Fruit fly (Drosophila melanogaster) whole organism, embryonic: Measurements from ENCODE around the gene CG32023.

Source experiments
- CG12744 ChIP-seq: fragments of 200-800 bp; sonication (Bioruptor generic); optimal IDR thresholded peaks from 2 replicates; lab custom pipeline; 2016; ENCODE audit warnings: missing biosample characterization, missing genetic modification characterization
- CG1603 ChIP-seq: fragments of 200-800 bp; sonication (Bioruptor generic); optimal IDR thresholded peaks from 2 replicates; lab custom pipeline; 2019; ENCODE audit warnings: missing biosample characterization, mild to moderate bottlenecking, missing genetic modification characterization, moderate library complexity
- CG16863 ChIP-seq: fragments of 200-800 bp; sonication (Bioruptor generic); optimal IDR thresholded peaks from 3 replicates; lab custom pipeline; 2016; ENCODE audit warnings: missing biosample characterization, missing genetic modification characterization
- CG17328 ChIP-seq: fragments of 200-800 bp; sonication (Bioruptor generic); IDR thresholded peaks from 2 replicates; pipeline ENCODE4 v1.3.6; 2022; ENCODE audit warnings: missing biosample characterization, missing genetic modification characterization
- CG31388 ChIP-seq: fragments of 200-800 bp; sonication (Bioruptor generic); optimal IDR thresholded peaks from 2 replicates; lab custom pipeline; 2016; ENCODE audit warnings: missing biosample characterization, missing genetic modification characterization
- CG31441 ChIP-seq: fragments of 200-800 bp; sonication (Bioruptor generic); IDR thresholded peaks from 2 replicates; pipeline ENCODE4 v1.3.6; 2022; ENCODE audit warnings: missing biosample characterization, missing genetic modification characterization
- CG33557 ChIP-seq: fragments of 200-800 bp; sonication (Bioruptor generic); optimal IDR thresholded peaks from 2 replicates; lab custom pipeline; 2019; ENCODE audit warnings: missing biosample characterization, mild to moderate bottlenecking, missing genetic modification characterization, moderate library complexity
- CG4820 ChIP-seq: fragments of 200-800 bp; sonication (Bioruptor generic); optimal IDR thresholded peaks from 3 replicates; lab custom pipeline; 2016; ENCODE audit warnings: missing biosample characterization, missing genetic modification characterization
- CG5953 ChIP-seq: fragments of 200-800 bp; sonication (Bioruptor generic); IDR thresholded peaks from 2 replicates; pipeline ENCODE4 v1.3.6; 2022; ENCODE audit warnings: missing biosample characterization, missing genetic modification characterization
- CG6765 ChIP-seq: fragments of 200-800 bp; sonication (Bioruptor generic); optimal IDR thresholded peaks from 3 replicates; lab custom pipeline; 2017; ENCODE audit warnings: missing biosample characterization, mild to moderate bottlenecking, missing genetic modification characterization
- CG7786 ChIP-seq: fragments of 200-800 bp; sonication (Bioruptor generic); optimal IDR thresholded peaks from 2 replicates; lab custom pipeline; 2016; ENCODE audit warnings: missing biosample characterization, missing genetic modification characterization
- CG7963 ChIP-seq: fragments of 200-800 bp; sonication (Bioruptor generic); IDR thresholded peaks from 3 replicates; pipeline ENCODE4 v1.3.6; 2022; ENCODE audit warnings: missing biosample characterization, missing genetic modification characterization; ENCODE audit not compliant: partially characterized antibody
- Doc2 ChIP-seq: fragments of 200-800 bp; sonication (Bioruptor generic); IDR thresholded peaks from 2 replicates; pipeline ENCODE4 v1.3.6; 2022; ENCODE audit warnings: missing biosample characterization, missing genetic modification characterization
- Eip74EF ChIP-seq, 2 experiments: fragments of 200-800 bp in 1 of 2; fragments of >200 bp in 1 of 2; sonication (Bioruptor generic) in 1 of 2; optimal IDR thresholded peaks; 2 replicates each; lab custom pipeline; 2017 to 2019; ENCODE audit warnings: missing biosample characterization in 2 of 2, missing genetic modification characterization in 2 of 2, mild to moderate bottlenecking in 1 of 2, moderate library complexity in 1 of 2
- Fer1 ChIP-seq: fragments of 200-800 bp; sonication (Bioruptor generic); optimal IDR thresholded peaks from 2 replicates; lab custom pipeline; 2017; ENCODE audit warnings: missing biosample characterization, mild to moderate bottlenecking, missing genetic modification characterization
- Hand ChIP-seq: fragments of 200-800 bp; sonication (Bioruptor generic); optimal IDR thresholded peaks from 2 replicates; lab custom pipeline; 2017; ENCODE audit warnings: mild to moderate bottlenecking, missing biosample characterization, missing genetic modification reagents, missing genetic modification characterization
- Hey ChIP-seq: fragments of 200-800 bp; sonication (Bioruptor generic); optimal IDR thresholded peaks from 3 replicates; lab custom pipeline; 2018; ENCODE audit warnings: missing biosample characterization, mild to moderate bottlenecking, missing genetic modification characterization
- Hr39 ChIP-seq: fragments of >200 bp; optimal IDR thresholded peaks from 2 replicates; lab custom pipeline; 2017
- Hr78 ChIP-seq, 2 experiments: fragments of 200-800 bp in 1 of 2; fragments of >200 bp in 1 of 2; sonication (Bioruptor generic) in 1 of 2; optimal IDR thresholded peaks; 2 replicates each; lab custom pipeline; 2017 to 2019; ENCODE audit warnings: missing biosample characterization in 2 of 2, missing genetic modification characterization in 2 of 2, mild to moderate bottlenecking in 1 of 2, moderate library complexity in 1 of 2
- Jarid2 ChIP-seq: fragments of 200-800 bp; sonication (Bioruptor generic); optimal IDR thresholded peaks from 3 replicates; lab custom pipeline; 2017; ENCODE audit warnings: mild to moderate bottlenecking, missing biosample characterization, missing genetic modification reagents, missing genetic modification characterization
- Pdp1 ChIP-seq, 2 experiments: fragments of 200-800 bp; sonication (Bioruptor generic); optimal IDR thresholded peaks; 3 replicates each; lab custom pipeline; 2016; ENCODE audit warnings: missing biosample characterization in 2 of 2, missing genetic modification characterization in 2 of 2, mild to moderate bottlenecking in 1 of 2, moderate library complexity in 1 of 2
- Usf ChIP-seq: fragments of 200-800 bp; sonication (Bioruptor generic); optimal IDR thresholded peaks from 2 replicates; lab custom pipeline; 2017; ENCODE audit warnings: missing genotype, missing biosample characterization, missing genetic modification characterization
- Vsx1 ChIP-seq: fragments of 200-800 bp; sonication (Bioruptor generic); optimal IDR thresholded peaks from 2 replicates; lab custom pipeline; 2017; ENCODE audit warnings: missing biosample characterization, mild to moderate bottlenecking, missing genetic modification characterization, missing genetic modification reagents
- ab ChIP-seq: fragments of 200-800 bp; sonication (Bioruptor generic); optimal IDR thresholded peaks from 2 replicates; lab custom pipeline; 2016; ENCODE audit warnings: missing biosample characterization, missing genetic modification characterization
- amos ChIP-seq: fragments of 200-800 bp; sonication (Bioruptor generic); IDR thresholded peaks from 2 replicates; pipeline ENCODE4 v1.3.6; 2022; ENCODE audit warnings: missing biosample characterization, missing genetic modification characterization; ENCODE audit not compliant: partially characterized antibody
- ara ChIP-seq: fragments of 200-800 bp; sonication (Bioruptor generic); IDR thresholded peaks from 2 replicates; pipeline ENCODE4 v1.3.6; 2022; ENCODE audit warnings: missing biosample characterization, missing genetic modification characterization
- az2 ChIP-seq: fragments of 200-800 bp; sonication (Bioruptor generic); optimal IDR thresholded peaks from 3 replicates; lab custom pipeline; 2016; ENCODE audit warnings: missing biosample characterization, missing genetic modification characterization
- bab2 ChIP-seq: fragments of 200-800 bp; sonication (Bioruptor generic); optimal IDR thresholded peaks from 2 replicates; lab custom pipeline; 2016; ENCODE audit warnings: missing biosample characterization, missing genetic modification characterization
- bigmax ChIP-seq: fragments of 200-800 bp; sonication (Bioruptor generic); optimal IDR thresholded peaks from 2 replicates; lab custom pipeline; 2018; ENCODE audit warnings: missing biosample characterization, mild to moderate bottlenecking, missing genetic modification characterization
- br ChIP-seq: fragments of >200 bp; optimal IDR thresholded peaks from 2 replicates; lab custom pipeline; 2017
- bsh ChIP-seq, 2 experiments: fragments of 200-800 bp; sonication (Bioruptor generic); optimal IDR thresholded peaks; 2 replicates each; lab custom pipeline; 2017 to 2018; ENCODE audit warnings: mild to moderate bottlenecking in 2 of 2, missing biosample characterization in 2 of 2, missing genetic modification characterization in 2 of 2, moderate library complexity in 1 of 2
- ci ChIP-seq: fragments of 200-800 bp; sonication (Bioruptor generic); IDR thresholded peaks from 3 replicates; pipeline ENCODE4 v1.3.6; 2022; ENCODE audit warnings: missing biosample characterization, missing genetic modification characterization
- da ChIP-seq: fragments of 200-800 bp; sonication (Bioruptor generic); optimal IDR thresholded peaks from 2 replicates; lab custom pipeline; 2016; ENCODE audit warnings: missing biosample characterization, missing genetic modification characterization
- fru ChIP-seq: fragments of >200 bp; optimal IDR thresholded peaks from 2 replicates; lab custom pipeline; 2017
- grn ChIP-seq: fragments of 200-800 bp; sonication (Bioruptor generic); optimal IDR thresholded peaks from 3 replicates; lab custom pipeline; 2017; ENCODE audit warnings: missing biosample characterization, missing genetic modification characterization
- ham ChIP-seq: fragments of 200-800 bp; sonication (Bioruptor generic); IDR thresholded peaks from 2 replicates; pipeline ENCODE4 v1.3.6; 2022; ENCODE audit warnings: missing biosample characterization, missing genetic modification characterization
- hb ChIP-seq: fragments of 200-800 bp; sonication (Bioruptor generic); IDR thresholded peaks from 3 replicates; pipeline ENCODE4 v1.3.6; 2022; ENCODE audit warnings: missing biosample characterization, missing genetic modification characterization; ENCODE audit not compliant: partially characterized antibody
- inv ChIP-seq: fragments of 200-800 bp; sonication (Bioruptor generic); IDR thresholded peaks from 2 replicates; pipeline ENCODE4 v1.3.6; 2022; ENCODE audit warnings: missing biosample characterization, missing genetic modification characterization; ENCODE audit not compliant: partially characterized antibody
- knrl ChIP-seq: fragments of 200-800 bp; sonication (Bioruptor generic); IDR thresholded peaks from 3 replicates; pipeline ENCODE4 v1.3.6; 2022; ENCODE audit warnings: missing biosample characterization, missing genetic modification characterization; ENCODE audit not compliant: partially characterized antibody
- nom ChIP-seq: fragments of 200-800 bp; sonication (Bioruptor generic); optimal IDR thresholded peaks from 2 replicates; lab custom pipeline; 2017; ENCODE audit warnings: missing biosample characterization, missing genetic modification characterization, mild to moderate bottlenecking, moderate library complexity, missing genetic modification reagents
- pb ChIP-seq: fragments of 200-800 bp; sonication (Bioruptor generic); optimal IDR thresholded peaks from 3 replicates; lab custom pipeline; 2016; ENCODE audit warnings: missing biosample characterization, missing genetic modification characterization
- pita ChIP-seq: fragments of 200-800 bp; sonication (Bioruptor generic); optimal IDR thresholded peaks from 2 replicates; lab custom pipeline; 2017; ENCODE audit warnings: missing biosample characterization, mild to moderate bottlenecking, missing genetic modification characterization
- prd ChIP-seq, 3 experiments: fragments of >200 bp in 2 of 3; fragments of 200-800 bp in 1 of 3; sonication (Bioruptor generic) in 1 of 3; optimal IDR thresholded peaks in 2 of 3; IDR thresholded peaks in 1 of 3; 2 replicates in 2 of 3; 3 replicates in 1 of 3; pipeline versions ENCODE4 v1.3.6 to Lab custom; 2017 to 2022; ENCODE audit warnings: missing biosample characterization in 1 of 3, missing genetic modification characterization in 1 of 3
- pzg ChIP-seq: fragments of 200-800 bp; sonication (Bioruptor generic); optimal IDR thresholded peaks from 3 replicates; lab custom pipeline; 2018; ENCODE audit warnings: missing biosample characterization, mild to moderate bottlenecking, missing genetic modification characterization, moderate library complexity
- scrt ChIP-seq: fragments of 200-800 bp; sonication (Bioruptor generic); optimal IDR thresholded peaks from 2 replicates; lab custom pipeline; 2018; ENCODE audit warnings: missing biosample characterization, mild to moderate bottlenecking, missing genetic modification characterization, moderate library complexity
- sob ChIP-seq: fragments of 200-800 bp; sonication (Bioruptor generic); IDR thresholded peaks from 2 replicates; pipeline ENCODE4 v1.3.6; 2022; ENCODE audit warnings: missing biosample characterization, missing genetic modification characterization
- stc ChIP-seq: fragments of 200-800 bp; sonication (Bioruptor generic); IDR thresholded peaks from 2 replicates; pipeline ENCODE4 v1.3.6; 2022; ENCODE audit warnings: missing biosample characterization, missing genetic modification characterization
- tup ChIP-seq: fragments of 200-800 bp; sonication (Bioruptor generic); optimal IDR thresholded peaks from 2 replicates; lab custom pipeline; 2016; ENCODE audit warnings: missing biosample characterization, mild to moderate bottlenecking, missing genetic modification characterization, moderate library complexity

The CG32023 gene

DNA sequence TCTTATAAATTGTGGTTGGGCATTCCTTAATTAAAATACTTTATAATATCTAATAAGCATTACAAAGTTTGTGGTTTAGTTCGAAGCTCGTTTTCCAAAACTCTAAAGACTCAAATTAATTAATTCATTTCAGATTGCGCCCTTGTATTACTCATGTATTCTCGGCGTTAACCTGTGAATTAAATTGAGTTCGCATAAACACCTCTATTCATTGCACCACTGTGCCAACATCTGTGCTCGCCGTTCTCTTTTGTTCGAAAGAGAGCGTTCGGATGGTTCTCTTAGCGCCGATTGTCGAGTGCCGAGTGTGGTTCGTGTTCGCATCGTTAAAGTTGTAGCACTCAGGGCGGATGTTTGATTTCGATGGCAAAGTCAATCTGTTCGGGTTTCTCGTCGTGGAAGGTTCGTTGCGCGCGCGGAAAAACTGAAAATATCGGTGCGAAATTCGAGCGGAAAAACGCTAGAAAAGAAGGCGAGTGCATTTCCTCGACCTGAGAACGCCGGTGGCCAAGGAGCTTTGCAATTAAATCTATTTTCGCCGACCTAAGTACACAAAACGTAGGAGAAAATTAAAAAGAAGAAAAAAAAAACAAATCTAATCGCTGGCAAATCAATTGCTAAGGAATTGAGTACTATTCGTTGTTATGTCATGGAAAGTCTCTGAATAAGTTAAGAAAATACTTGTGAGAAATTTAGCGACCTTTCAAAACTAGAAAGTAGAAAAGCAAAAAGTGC lies 23.3 kb upstream of the CG32023 start, which contains the start of gene dally (continued):
- no peak for TF ChIP-seq bab2 (GFP tag; lab: Kevin White, UChicago)
- TF ChIP-seq Vsx1 (GFP tag; lab: Kevin White, UChicago): peak; percentile 5
- TF ChIP-seq nom: peak; percentile 78
- TF ChIP-seq tup (GFP tag; lab: Kevin White, UChicago): no peak
- TF ChIP-seq CG31441 (GFP tag; lab: Robert Waterston, UW): peak; percentile 20; the same call in 1 of the 2 replicates
- TF ChIP-seq CG31388 (GFP tag; lab: Kevin White, UChicago): no peak
- TF ChIP-seq Jarid2 (GFP tag; lab: Kevin White, UChicago): peak; percentile 99
- no peak for TF ChIP-seq Hey (tag; lab: Kevin White, UChicago)
- peak in 1 of 2 experiments; percentile 15 for TF ChIP-seq Eip74EF (GFP tag; optimal IDR thresholded peaks at IDR 0.05; lab: Kevin White, UChicago)
- TF ChIP-seq prd (optimal IDR thresholded peaks at IDR 0.05; lab: Kevin White, UChicago): no peak
- no peak for TF ChIP-seq prd (GFP tag; IDR thresholded peaks at IDR 0.05; lab: Robert Waterston, UW)
- TF ChIP-seq Doc2 (GFP tag; lab: Robert Waterston, UW): no peak
- TF ChIP-seq ara (GFP tag; lab: Robert Waterston, UW): no peak
- peak; percentile 21 for TF ChIP-seq pb (GFP tag; lab: Kevin White, UChicago)
- peak; percentile 34; the same call in 1 of the 2 replicates for TF ChIP-seq stc (GFP tag; lab: Robert Waterston, UW)
- TF ChIP-seq Hr78 (GFP tag; optimal IDR thresholded peaks at IDR 0.05; lab: Kevin White, UChicago): peak in 1 of 2 experiments; percentile 7
- peak; percentile 37 for TF ChIP-seq scrt (GFP tag; lab: Kevin White, UChicago)
- TF ChIP-seq ham: no peak
- no peak for TF ChIP-seq CG33557
- peak; percentile 36 for TF ChIP-seq CG12744
- TF ChIP-seq amos (GFP tag; lab: Robert Waterston, UW): peak; percentile 55; the same call in 1 of the 2 replicates
- no peak for TF ChIP-seq CG7786 (GFP tag; lab: Kevin White, UChicago)
- TF ChIP-seq pzg (GFP tag; lab: Kevin White, UChicago): no peak
- TF ChIP-seq fru: no peak
- peak; percentile 15 for TF ChIP-seq Fer1 (GFP tag; lab: Kevin White, UChicago)
- TF ChIP-seq Hand: peak; percentile 14
- no peak; the same call in 1 of the 2 replicates for TF ChIP-seq inv (GFP tag; lab: Robert Waterston, UW)
- no peak for TF ChIP-seq pita (GFP tag; lab: Kevin White, UChicago)
- TF ChIP-seq sob: peak; percentile 40; the same call in 1 of the 2 replicates
- TF ChIP-seq CG1603 (tag; lab: Kevin White, UChicago): peak; percentile 16
- TF ChIP-seq da (GFP tag; lab: Kevin White, UChicago): no peak
- peak; percentile 75; the same call in 2 of the 3 replicates for TF ChIP-seq ci (GFP tag; lab: Robert Waterston, UW)
- TF ChIP-seq bigmax: no peak
- TF ChIP-seq knrl (GFP tag; lab: Robert Waterston, UW): peak; percentile 48; the same call in 1 of the 3 replicates
- TF ChIP-seq az2 (GFP tag; lab: Kevin White, UChicago): no peak
- TF ChIP-seq CG4820 (GFP tag; lab: Kevin White, UChicago): no peak
- peak; percentile 20; the same call in 1 of the 2 replicates for TF ChIP-seq CG5953 (GFP tag; lab: Robert Waterston, UW)
- TF ChIP-seq CG7963 (GFP tag; lab: Robert Waterston, UW): 0 out of 3 replicates have a peak, but pooled peaks have one; percentile 25
- no peak for TF ChIP-seq CG17328 (GFP tag; lab: Robert Waterston, UW)
- TF ChIP-seq hb: peak; percentile 47; the same call in 1 of the 3 replicates
- peak; percentile 62 for TF ChIP-seq grn (GFP tag; lab: Kevin White, UChicago)
- TF ChIP-seq CG6765: peak; percentile 8
- TF ChIP-seq Pdp1 (GFP tag; optimal IDR thresholded peaks at IDR 0.05; lab: Kevin White, UChicago): peak in 1 of 2 experiments; percentile 53
- no peak for TF ChIP-seq br (lab: Kevin White, UChicago)
- peak; percentile 22 for TF ChIP-seq CG16863 (GFP tag; lab: Kevin White, UChicago)
- TF ChIP-seq bsh (GFP tag; optimal IDR thresholded peaks at IDR 0.05; lab: Kevin White, UChicago): peak in 1 of 2 experiments; percentile 13
- TF ChIP-seq Usf (GFP tag; lab: Kevin White, UChicago): no peak
- no peak for TF ChIP-seq Hr39 (lab: Kevin White, UChicago)
- TF ChIP-seq ab (GFP tag; lab: Kevin White, UChicago): no peak
